Worm (Caenorhabditis elegans) whole organism, L4 larva: ENCODE measurements around the gene srx-50.

ENCODE experiments used
- F10B5.3 ChIP-seq: sonication (generic microtip); optimal IDR thresholded peaks from 2 replicates; lab custom pipeline; 2016; ENCODE audit warnings: mild to moderate bottlenecking, missing genetic modification characterization, missing compliant biosample characterization
- F44E2.7 ChIP-seq: fragments of 200-800 bp; sonication (Bioruptor generic); IDR thresholded peaks from 2 replicates; pipeline ENCODE4 v2.1.2; 2022; ENCODE audit warnings: missing genetic modification characterization, missing compliant biosample characterization
- T20F7.1 ChIP-seq: fragments of 200-800 bp; sonication (Bioruptor generic); optimal IDR thresholded peaks from 2 replicates; lab custom pipeline; 2018; ENCODE audit warnings: mild to moderate bottlenecking, missing genetic modification characterization, missing compliant biosample characterization
- Y105C5A.15 ChIP-seq: fragments of 200-800 bp; sonication (Bioruptor generic); IDR thresholded peaks from 2 replicates; pipeline ENCODE4 v1.3.6; 2022; ENCODE audit warnings: missing genetic modification characterization, missing compliant biosample characterization
- Y75B8A.6 ChIP-seq: fragments of 200-800 bp; sonication (Bioruptor generic); IDR thresholded peaks from 2 replicates; pipeline ENCODE4 v1.3.6; 2022; ENCODE audit warnings: missing genetic modification reagents, missing genetic modification characterization, missing compliant biosample characterization
- aha-1 ChIP-seq: fragments of 150-350 bp; peaks from one replicate; lab custom pipeline; 2014; ENCODE audit warnings: missing biosample characterization, missing genetic modification characterization
- aly-2 ChIP-seq: sonication (generic microtip); optimal IDR thresholded peaks from 2 replicates; lab custom pipeline; 2018; ENCODE audit warnings: missing biosample characterization, missing genetic modification characterization
- arid-1 ChIP-seq: fragments of 200-800 bp; sonication (Bioruptor generic); conservative IDR thresholded peaks from 2 replicates; pipeline ENCODE4 v1.3.6; 2022; ENCODE audit warnings: missing genetic modification reagents, missing genetic modification characterization, missing compliant biosample characterization
- attf-4 ChIP-seq: sonication (generic microtip); optimal IDR thresholded peaks from 3 replicates; lab custom pipeline; 2017; ENCODE audit warnings: missing biosample characterization, missing genetic modification characterization
- ceh-20 ChIP-seq: fragments of 200-800 bp; sonication (Bioruptor generic); IDR thresholded peaks from 2 replicates; pipeline ENCODE4 v1.3.6; 2022; ENCODE audit warnings: missing genetic modification reagents, missing genetic modification characterization, missing compliant biosample characterization
- ces-1 ChIP-seq: fragments of 150-350 bp; sonication (generic microtip); optimal IDR thresholded peaks from 4 replicates; lab custom pipeline; 2014; ENCODE audit warnings: missing biosample characterization, missing genetic modification reagents, missing genetic modification characterization
- cey-2 ChIP-seq: sonication (generic microtip); optimal IDR thresholded peaks from 3 replicates; lab custom pipeline; 2017; ENCODE audit warnings: missing genetic modification characterization, mild to moderate bottlenecking, missing compliant biosample characterization, antibody characterized with exemption, borderline replicate concordance; ENCODE audit not compliant: insufficient read depth
- ctbp-1 ChIP-seq: fragments of 200-800 bp; sonication (Bioruptor generic); IDR thresholded peaks from 2 replicates; pipeline ENCODE4 v1.3.6; 2022; ENCODE audit warnings: missing genetic modification reagents, missing genetic modification characterization, missing compliant biosample characterization
- daf-16 ChIP-seq, 3 experiments: sonication (generic microtip); optimal IDR thresholded peaks; 2 replicates each; lab custom pipeline; 2016 to 2017; ENCODE audit warnings: missing genetic modification characterization in 3 of 3, missing genetic modification reagents in 3 of 3, mild to moderate bottlenecking in 2 of 3, missing compliant biosample characterization in 2 of 3, missing biosample characterization in 1 of 3, moderate library complexity in 1 of 3
- daf-19 ChIP-seq: fragments of 200-800 bp; sonication (Bioruptor generic); conservative IDR thresholded peaks from 2 replicates; pipeline ENCODE4 v1.3.6; 2022; ENCODE audit warnings: missing genetic modification characterization, missing compliant biosample characterization
- duxl-1 ChIP-seq: sonication (generic microtip); optimal IDR thresholded peaks from 2 replicates; lab custom pipeline; 2016; ENCODE audit warnings: mild to moderate bottlenecking, missing genetic modification characterization, moderate library complexity, missing compliant biosample characterization; ENCODE audit not compliant: poor library complexity
- dve-1 ChIP-seq: sonication (generic microtip); optimal IDR thresholded peaks from 2 replicates; lab custom pipeline; 2017; ENCODE audit warnings: antibody characterized with exemption, mild to moderate bottlenecking, missing genetic modification characterization, missing compliant biosample characterization; ENCODE audit not compliant: insufficient read depth
- hlh-11 ChIP-seq: fragments of 200-800 bp; sonication (Bioruptor generic); optimal IDR thresholded peaks from 2 replicates; lab custom pipeline; 2018; ENCODE audit warnings: mild to moderate bottlenecking, missing genetic modification characterization, missing compliant biosample characterization
- hlh-30 ChIP-seq: sonication (generic microtip); optimal IDR thresholded peaks from 2 replicates; lab custom pipeline; 2017; ENCODE audit warnings: antibody characterized with exemption, mild to moderate bottlenecking, missing genetic modification characterization, missing compliant biosample characterization; ENCODE audit not compliant: insufficient read depth
- lin-1 ChIP-seq: fragments of 200-800 bp; sonication (Bioruptor generic); IDR thresholded peaks from 2 replicates; pipeline ENCODE4 v1.3.6; 2022; ENCODE audit warnings: missing genetic modification reagents, missing genetic modification characterization, missing compliant biosample characterization
- lin-13 ChIP-seq: fragments of 150-350 bp; optimal IDR thresholded peaks from 2 replicates; lab custom pipeline; 2014; ENCODE audit warnings: missing biosample characterization, missing genetic modification reagents, missing genetic modification characterization
- lin-15B ChIP-seq: fragments of 150-350 bp; sonication (generic microtip); optimal IDR thresholded peaks from 3 replicates; lab custom pipeline; 2014; ENCODE audit warnings: missing biosample characterization, missing genetic modification characterization
- lin-38 ChIP-seq: fragments of 200-800 bp; sonication (Bioruptor generic); IDR thresholded peaks from 2 replicates; pipeline ENCODE4 v1.3.6; 2022; ENCODE audit warnings: missing genetic modification reagents, missing genetic modification characterization, missing compliant biosample characterization
- mdt-29 ChIP-seq: fragments of 200-800 bp; sonication (Bioruptor generic); IDR thresholded peaks from 2 replicates; pipeline ENCODE4 v1.3.6; 2022; ENCODE audit warnings: missing genetic modification reagents, missing genetic modification characterization, missing compliant biosample characterization
- mxl-3 ChIP-seq: fragments of 200-800 bp; sonication (Bioruptor generic); optimal IDR thresholded peaks from 2 replicates; lab custom pipeline; 2018; ENCODE audit warnings: mild to moderate bottlenecking, missing genetic modification characterization, missing compliant biosample characterization
- nhr-102 ChIP-seq: sonication (generic microtip); optimal IDR thresholded peaks from 2 replicates; lab custom pipeline; 2016; ENCODE audit warnings: mild to moderate bottlenecking, missing genetic modification characterization, moderate library complexity, missing compliant biosample characterization
- nhr-11 ChIP-seq: fragments of 150-350 bp; optimal IDR thresholded peaks from 2 replicates; lab custom pipeline; 2014; ENCODE audit warnings: missing biosample characterization, missing genetic modification characterization
- nhr-237 ChIP-seq: sonication (generic microtip); optimal IDR thresholded peaks from 2 replicates; lab custom pipeline; 2017; ENCODE audit warnings: missing biosample characterization, missing genetic modification characterization
- nhr-28 ChIP-seq: fragments of 150-350 bp; optimal IDR thresholded peaks from 2 replicates; lab custom pipeline; 2014; ENCODE audit warnings: missing biosample characterization, missing genetic modification characterization
- pha-4 ChIP-seq, 2 experiments: fragments of 150-350 bp in 1 of 2; fragments of 200-800 bp in 1 of 2; sonication (Bioruptor generic) in 1 of 2; IDR thresholded peaks in 1 of 2; optimal IDR thresholded peaks in 1 of 2; 2 replicates each; pipeline versions ENCODE4 v1.3.6 to Lab custom; 2014 to 2022; ENCODE audit warnings: missing genetic modification characterization in 2 of 2, missing genetic modification reagents in 2 of 2, missing biosample characterization in 1 of 2, missing compliant biosample characterization in 1 of 2
- pqm-1 ChIP-seq: sonication (generic microtip); optimal IDR thresholded peaks from 2 replicates; lab custom pipeline; 2017; ENCODE audit warnings: missing biosample characterization, missing genetic modification characterization
- sdz-12 ChIP-seq: fragments of 200-800 bp; sonication (Bioruptor generic); optimal IDR thresholded peaks from 2 replicates; lab custom pipeline; 2018; ENCODE audit warnings: mild to moderate bottlenecking, missing genetic modification characterization, missing compliant biosample characterization
- unc-62 ChIP-seq, 3 experiments: fragments of 150-350 bp in 1 of 3; sonication (generic microtip); optimal IDR thresholded peaks in 2 of 3; peaks in 1 of 3; 1 replicate in 1 of 3; 2 replicates in 2 of 3; lab custom pipeline; 2014 to 2017; ENCODE audit warnings: missing biosample characterization in 3 of 3, missing genetic modification characterization in 3 of 3, missing genetic modification reagents in 3 of 3, missing genotype in 1 of 3
- zfp-3 ChIP-seq: fragments of 200-800 bp; sonication (Bioruptor generic); conservative IDR thresholded peaks from 2 replicates; pipeline ENCODE4 v1.3.6; 2022; ENCODE audit warnings: missing genetic modification reagents, missing genetic modification characterization, missing compliant biosample characterization
- ztf-11 ChIP-seq: fragments of 150-350 bp; optimal IDR thresholded peaks from 2 replicates; lab custom pipeline; 2014; ENCODE audit warnings: missing biosample characterization, missing genetic modification characterization

srx-50 gene

DNA sequence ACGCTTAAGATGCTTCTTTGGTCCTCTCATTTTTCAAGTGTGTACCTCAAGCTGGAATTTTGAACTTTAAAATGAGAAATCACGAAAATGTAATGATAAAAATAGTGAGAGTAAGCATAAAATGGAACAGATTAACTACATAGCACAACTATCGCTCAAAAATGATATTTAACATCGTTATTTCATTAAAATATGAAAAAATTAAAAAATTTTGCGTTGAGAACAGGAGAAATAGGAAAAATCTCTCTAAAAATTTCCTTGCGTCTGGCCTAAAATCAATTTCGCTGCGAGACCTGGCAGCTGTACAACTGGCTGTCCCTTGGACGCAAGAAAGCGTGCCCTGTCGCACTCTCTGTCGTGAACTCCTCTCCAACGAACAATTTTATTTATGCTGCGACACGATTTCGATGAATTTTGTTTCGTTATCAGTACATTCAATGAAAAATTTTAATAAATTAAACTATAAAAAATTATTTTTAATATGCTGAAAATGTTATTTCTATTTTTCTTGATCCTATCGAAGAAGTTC lies 26.9 kb downstream of the srx-50 start, which contains the start of gene rps-4 (continued):
- TF ChIP-seq Y105C5A.15 (GFP tag; lab: Robert Waterston, UW) (no peak), nhr-102 (tag; lab: Kevin White, UChicago) (peak; percentile 61), lin-13 (GFP tag; lab: Kevin White, UChicago) (peak; percentile 65), cey-2 (tag; lab: Kevin White, UChicago) (no peak)

DNA sequence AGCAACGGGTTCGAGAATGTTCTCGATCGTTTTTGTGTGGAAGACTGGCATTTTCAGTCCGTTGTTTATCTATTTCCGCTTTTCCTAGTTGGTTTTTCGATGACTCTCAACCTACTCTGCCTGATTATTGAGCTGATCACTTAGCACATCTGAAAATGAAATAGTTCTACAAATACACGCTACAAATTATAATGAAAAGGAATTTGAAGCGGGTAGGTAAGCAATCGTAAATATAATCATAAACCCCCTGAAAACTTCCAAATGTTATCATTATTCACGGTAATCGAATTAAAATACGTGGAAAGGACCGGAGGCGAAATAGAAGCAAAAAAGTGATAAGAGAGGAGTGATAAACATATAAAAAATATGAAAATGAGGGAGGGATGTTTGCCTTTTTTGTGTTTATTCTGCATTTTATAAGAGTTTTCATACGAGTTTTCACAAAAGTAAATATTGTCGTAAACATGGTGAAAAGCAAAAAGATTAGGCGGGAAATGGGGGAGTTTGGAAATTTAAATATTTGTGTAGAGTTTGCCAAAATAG lies 36.5 kb downstream of the srx-50 start, which contains the start of gene deb-1:
Gene deb-1, minus strand, starts transcription at position 51 of the 543 bp plus-strand sequence.
- TF ChIP-seq hlh-30 (tag; lab: Kevin White, UChicago) (no peak), daf-16 (GFP tag; optimal IDR thresholded peaks at IDR 0.05; lab: Kevin White, UChicago) (no peak), daf-16 (tag; optimal IDR thresholded peaks at IDR 0.05; lab: Kevin White, UChicago) (peak; percentile 96), ctbp-1 (GFP tag; lab: Robert Waterston, UW) (no peak), pqm-1 (tag; lab: Kevin White, UChicago) (peak; percentile 82), attf-4 (tag; lab: Kevin White, UChicago) (no peak), duxl-1 (tag; lab: Kevin White, UChicago) (no peak), ztf-11 (tag; lab: Kevin White, UChicago) (no peak), dve-1 (peak; percentile 26), nhr-28 (tag; lab: Kevin White, UChicago) (peak; percentile 5), lin-1 (no peak), arid-1 (GFP tag; lab: Robert Waterston, UW) (no peak)

DNA sequence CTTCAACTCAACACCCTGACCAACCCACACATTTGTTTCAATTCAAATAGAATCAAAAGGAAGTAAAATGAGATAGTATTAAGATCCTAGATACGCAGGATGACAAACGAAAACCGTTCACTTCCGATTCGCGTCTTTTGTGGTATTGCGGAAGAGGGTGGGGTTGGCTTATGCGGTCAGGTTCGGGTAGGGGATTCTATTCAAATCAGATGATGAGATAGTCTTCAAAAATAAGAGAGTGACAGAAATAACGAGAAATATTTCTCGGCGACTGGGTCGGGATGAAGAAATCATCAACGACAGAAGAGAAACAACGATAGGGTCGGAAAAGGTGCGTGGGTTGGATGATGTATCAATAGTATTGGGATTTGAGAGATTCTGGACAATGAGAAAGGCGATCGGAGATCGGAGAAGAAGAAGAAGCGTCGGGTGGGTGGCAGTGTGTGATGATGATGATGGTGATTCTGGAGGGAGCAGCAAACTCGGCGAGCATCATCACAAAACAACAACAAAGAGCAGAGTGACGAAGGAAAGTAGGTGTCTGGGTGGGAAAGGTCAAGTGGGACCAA lies 37.7 kb downstream of the srx-50 start:
- TF ChIP-seq lin-15B (tag; lab: Kevin White, UChicago) (no peak), nhr-11 (peak; percentile 36), aha-1 (tag; lab: Kevin White, UChicago) (peak; percentile 24), mxl-3 (GFP tag; lab: Kevin White, UChicago) (peak; percentile 16), T20F7.1 (no peak), hlh-11 (tag; lab: Kevin White, UChicago) (peak; percentile 12), daf-16 (GFP tag; optimal IDR thresholded peaks at IDR 0.05; lab: Kevin White, UChicago) (peak in 1 of 2 experiments; percentile 49), daf-16 (tag; optimal IDR thresholded peaks at IDR 0.05; lab: Kevin White, UChicago) (no peak), unc-62 (GFP tag; optimal IDR thresholded peaks at IDR 0.05 in 1 of 2; lab: Kevin White, UChicago) (peak in 1 of 2 experiments; percentile 67), unc-62 (tag; optimal IDR thresholded peaks at IDR 0.05; lab: Kevin White, UChicago) (no peak)

DNA sequence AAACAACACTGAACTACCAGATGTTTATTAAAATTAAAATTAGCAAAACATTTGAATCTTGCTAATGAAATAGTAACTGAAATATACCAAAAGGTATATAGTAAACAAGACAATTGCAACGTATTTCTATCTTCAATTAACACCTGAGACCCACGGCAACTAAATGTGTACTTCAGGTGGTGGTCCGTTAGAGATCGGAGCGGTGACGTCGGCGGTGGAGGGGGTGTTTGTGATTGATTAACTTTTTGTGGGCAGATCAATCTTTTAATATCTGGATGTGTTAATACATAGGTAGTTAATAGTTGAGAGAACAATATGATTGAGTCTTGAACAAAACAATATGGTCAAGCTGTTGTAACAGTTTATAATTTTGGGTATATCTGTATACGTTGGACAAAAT lies 38.3 kb downstream of the srx-50 start:
- no peak for TF ChIP-seq sdz-12
- no peak for TF ChIP-seq nhr-237
- no peak for TF ChIP-seq ceh-20
- no peak for TF ChIP-seq daf-19
- TF ChIP-seq pqm-1 (tag; lab: Kevin White, UChicago), result no peak
- TF ChIP-seq zfp-3, result no peak
- no peak for TF ChIP-seq nhr-28 (tag; lab: Kevin White, UChicago)
- TF ChIP-seq pha-4 (GFP tag; IDR thresholded peaks at IDR 0.05; lab: Robert Waterston, UW), result no peak
- no peak for TF ChIP-seq pha-4 (tag; optimal IDR thresholded peaks at IDR 0.05; lab: Kevin White, UChicago)
- no peak for TF ChIP-seq aly-2 (tag; lab: Kevin White, UChicago)
- no peak for TF ChIP-seq ces-1 (GFP tag; lab: Kevin White, UChicago)
- TF ChIP-seq dve-1, result no peak
- TF ChIP-seq daf-16 (GFP tag; optimal IDR thresholded peaks at IDR 0.05; lab: Kevin White, UChicago), result no peak
- TF ChIP-seq daf-16 (tag; optimal IDR thresholded peaks at IDR 0.05; lab: Kevin White, UChicago), result no peak
- TF ChIP-seq mdt-29, result no peak
- no peak for TF ChIP-seq ctbp-1 (GFP tag; lab: Robert Waterston, UW)
- TF ChIP-seq Y75B8A.6 (GFP tag; lab: Robert Waterston, UW), result no peak
- no peak for TF ChIP-seq lin-38
- TF ChIP-seq F44E2.7, result no peak
- no peak for TF ChIP-seq F10B5.3 (tag; lab: Kevin White, UChicago)
- TF ChIP-seq lin-13 (GFP tag; lab: Kevin White, UChicago), result no peak
